Worm (Caenorhabditis elegans): ENCODE results near the gene pap-3.

Gene pap-3

ce11 chrII:11813895-11814369, 2.4 kb downstream of the pap-3 start, which contains the start of gene F43G6.8:
Gene F43G6.8 (minus strand): TSS chrII:11814092.
- TF ChIP-seq snpc-4 (tag; optimal IDR thresholded peaks at IDR 0.05), result peak; percentile 2
- TF ChIP-seq nhr-25 (tag; optimal IDR thresholded peaks at IDR 0.05), result peak; percentile 6
- TF ChIP-seq ZK546.5 (tag; optimal IDR thresholded peaks at IDR 0.05), result no peak
- peak; percentile 10 for TF ChIP-seq nhr-21 (tag; optimal IDR thresholded peaks at IDR 0.05)
- TF ChIP-seq Y55F3AM.14 (GFP tag; optimal IDR thresholded peaks at IDR 0.05), result no peak
- TF ChIP-seq lsy-2 (tag; optimal IDR thresholded peaks at IDR 0.05), result peak in 1 of 2 experiments; percentile 61
- no peak for TF ChIP-seq nhr-10 (tag; optimal IDR thresholded peaks at IDR 0.05)
- peak; percentile 79 for TF ChIP-seq ama-1 (optimal IDR thresholded peaks at IDR 0.05)
- TF ChIP-seq lin-13 (GFP tag; optimal IDR thresholded peaks at IDR 0.05), result peak; percentile 4
- no peak for TF ChIP-seq nhr-11 (tag; optimal IDR thresholded peaks at IDR 0.05)
- peak; percentile 32 for TF ChIP-seq blmp-1 (tag; optimal IDR thresholded peaks at IDR 0.05; ENCODE audit: insufficient read depth)
- peak; percentile 83 for TF ChIP-seq nhr-129 (tag; optimal IDR thresholded peaks at IDR 0.05)
- peak; percentile 29 for TF ChIP-seq lin-11 (tag; optimal IDR thresholded peaks at IDR 0.05)
- TF ChIP-seq crh-2 (tag; optimal IDR thresholded peaks at IDR 0.05), result peak; percentile 30
- TF ChIP-seq unc-55 (GFP tag; optimal IDR thresholded peaks at IDR 0.05), result peak; percentile 50
- TF ChIP-seq C34F6.9 (tag; optimal IDR thresholded peaks at IDR 0.05), result peak; percentile 81
- TF ChIP-seq nhr-237 (tag; optimal IDR thresholded peaks at IDR 0.05), result no peak
- TF ChIP-seq sma-9 (GFP tag; optimal IDR thresholded peaks at IDR 0.05), result peak; percentile 42
- no peak for TF ChIP-seq sma-9 (tag; optimal IDR thresholded peaks at IDR 0.05)
- peak; percentile 13 for TF ChIP-seq fos-1 (tag; optimal IDR thresholded peaks at IDR 0.05)
- TF ChIP-seq aly-2 (tag; optimal IDR thresholded peaks at IDR 0.05), result no peak
- no peak for TF ChIP-seq gmeb-1 (tag; optimal IDR thresholded peaks at IDR 0.05)
- TF ChIP-seq ztf-4 (tag; optimal IDR thresholded peaks at IDR 0.05), result no peak

- TF ChIP-seq ztf-4 (tag; optimal IDR thresholded peaks at IDR 0.05) (no peak), ztf-11 (tag; optimal IDR thresholded peaks at IDR 0.05) (no peak), lin-39 (tag; optimal IDR thresholded peaks at IDR 0.05) (no peak), nhr-21 (tag; optimal IDR thresholded peaks at IDR 0.05) (no peak), ceh-82 (tag; optimal IDR thresholded peaks at IDR 0.05) (no peak), nhr-25 (tag; optimal IDR thresholded peaks at IDR 0.05) (no peak), nhr-129 (tag; optimal IDR thresholded peaks at IDR 0.05) (no peak), ZK546.5 (tag; optimal IDR thresholded peaks at IDR 0.05) (no peak), mab-5 (tag; optimal IDR thresholded peaks at IDR 0.05) (no peak), mdl-1 (tag; optimal IDR thresholded peaks at IDR 0.05) (no peak), lin-13 (GFP tag; optimal IDR thresholded peaks at IDR 0.05) (no peak), ceh-16 (tag; optimal IDR thresholded peaks at IDR 0.05) (no peak), nhr-77 (tag; optimal IDR thresholded peaks at IDR 0.05) (no peak), sem-4 (tag; optimal IDR thresholded peaks at IDR 0.05) (no peak), mbf-1 (tag; optimal IDR thresholded peaks at IDR 0.05) (no peak), unc-55 (GFP tag; optimal IDR thresholded peaks at IDR 0.05) (no peak), lsy-2 (tag; optimal IDR thresholded peaks at IDR 0.05) (no peak)
Measured at ce11 chrII:11811241-11811640, 5.1 kb downstream of the pap-3 start.

- no peak for TF ChIP-seq zag-1 (tag; optimal IDR thresholded peaks at IDR 0.05)
- TF ChIP-seq peb-1 (tag; optimal IDR thresholded peaks at IDR 0.05), result no peak
- no peak for TF ChIP-seq C34F6.9 (tag; optimal IDR thresholded peaks at IDR 0.05)
- no peak for TF ChIP-seq nhr-23 (tag; optimal IDR thresholded peaks at IDR 0.05)
- no peak for TF ChIP-seq snpc-4 (tag; optimal IDR thresholded peaks at IDR 0.05)
- TF ChIP-seq ztf-11 (tag; optimal IDR thresholded peaks at IDR 0.05), result no peak
- no peak for TF ChIP-seq R02D3.7 (tag; optimal IDR thresholded peaks at IDR 0.05)
- no peak for TF ChIP-seq fos-1 (tag; optimal IDR thresholded peaks at IDR 0.05)
- no peak for TF ChIP-seq lin-11 (tag; optimal IDR thresholded peaks at IDR 0.05)
- TF ChIP-seq F13H6.1 (tag; optimal IDR thresholded peaks at IDR 0.05), result no peak
- TF ChIP-seq ztf-4 (tag; optimal IDR thresholded peaks at IDR 0.05), result no peak
- TF ChIP-seq Y55F3AM.14 (GFP tag; optimal IDR thresholded peaks at IDR 0.05), result no peak
- TF ChIP-seq nhr-12 (tag; optimal IDR thresholded peaks at IDR 0.05), result no peak
- no peak for TF ChIP-seq unc-39 (tag; optimal IDR thresholded peaks at IDR 0.05)
- no peak for TF ChIP-seq nhr-129 (tag; optimal IDR thresholded peaks at IDR 0.05)
- no peak for TF ChIP-seq ceh-16 (tag; optimal IDR thresholded peaks at IDR 0.05)
- TF ChIP-seq ZK546.5 (tag; optimal IDR thresholded peaks at IDR 0.05), result no peak
Measured at ce11 chrII:11810436-11810835, 5.9 kb downstream of the pap-3 start, which contains the start of gene F43G6.7. Gene F43G6.7 (plus strand): TSS chrII:11810790.
